Fruit fly (Drosophila melanogaster) whole organism: ENCODE measurements around the gene CG42542.

ENCODE experiments used
- CG8478 ChIP-seq: fragments of >200 bp; optimal IDR thresholded peaks from 2 replicates; lab custom pipeline; 2018; ENCODE audit warnings: inconsistent platforms
- pan ChIP-seq: fragments of >200 bp; optimal IDR thresholded peaks from 2 replicates; lab custom pipeline; 2017
- psq ChIP-seq: fragments of >200 bp; optimal IDR thresholded peaks from 2 replicates; lab custom pipeline; 2017
- usp ChIP-seq: fragments of >200 bp; optimal IDR thresholded peaks from 2 replicates; lab custom pipeline; 2017; ENCODE audit warnings: missing biosample characterization, missing genetic modification characterization, mixed read lengths

dm6 chr3R:15208712-15209499, 12.5 kb downstream of the CG42542 start, which contains the start of the genes Spn88Eb and Mau2:
- TF ChIP-seq CG8478 (lab: Kevin White, UChicago): no peak
- TF ChIP-seq psq (lab: Kevin White, UChicago): no peak
- TF ChIP-seq usp: no peak
- TF ChIP-seq pan (lab: Kevin White, UChicago): no peak
